Worm (Caenorhabditis elegans) whole organism, early embryonic: Measurements from ENCODE around the gene ppfr-4.

Experiments used
- ama-1 ChIP-seq: fragments of 150-350 bp; optimal IDR thresholded peaks from 2 replicates; lab custom pipeline; 2014
- flt-1 ChIP-seq: fragments of 200-800 bp; sonication (Bioruptor generic); IDR thresholded peaks from 2 replicates; pipeline ENCODE4 v1.3.6; 2022; ENCODE audit warnings: missing genetic modification characterization, missing compliant biosample characterization
- hmg-4 ChIP-seq: fragments of 200-800 bp; sonication (Bioruptor generic); optimal IDR thresholded peaks from 2 replicates; lab custom pipeline; 2018; ENCODE audit warnings: mild to moderate bottlenecking, missing genetic modification characterization, missing compliant biosample characterization
- pes-1 ChIP-seq: fragments of 200-800 bp; sonication (Bioruptor generic); IDR thresholded peaks from 2 replicates; pipeline ENCODE4 v1.3.6; 2022; ENCODE audit warnings: missing genetic modification reagents, missing genetic modification characterization, missing compliant biosample characterization

DNA sequence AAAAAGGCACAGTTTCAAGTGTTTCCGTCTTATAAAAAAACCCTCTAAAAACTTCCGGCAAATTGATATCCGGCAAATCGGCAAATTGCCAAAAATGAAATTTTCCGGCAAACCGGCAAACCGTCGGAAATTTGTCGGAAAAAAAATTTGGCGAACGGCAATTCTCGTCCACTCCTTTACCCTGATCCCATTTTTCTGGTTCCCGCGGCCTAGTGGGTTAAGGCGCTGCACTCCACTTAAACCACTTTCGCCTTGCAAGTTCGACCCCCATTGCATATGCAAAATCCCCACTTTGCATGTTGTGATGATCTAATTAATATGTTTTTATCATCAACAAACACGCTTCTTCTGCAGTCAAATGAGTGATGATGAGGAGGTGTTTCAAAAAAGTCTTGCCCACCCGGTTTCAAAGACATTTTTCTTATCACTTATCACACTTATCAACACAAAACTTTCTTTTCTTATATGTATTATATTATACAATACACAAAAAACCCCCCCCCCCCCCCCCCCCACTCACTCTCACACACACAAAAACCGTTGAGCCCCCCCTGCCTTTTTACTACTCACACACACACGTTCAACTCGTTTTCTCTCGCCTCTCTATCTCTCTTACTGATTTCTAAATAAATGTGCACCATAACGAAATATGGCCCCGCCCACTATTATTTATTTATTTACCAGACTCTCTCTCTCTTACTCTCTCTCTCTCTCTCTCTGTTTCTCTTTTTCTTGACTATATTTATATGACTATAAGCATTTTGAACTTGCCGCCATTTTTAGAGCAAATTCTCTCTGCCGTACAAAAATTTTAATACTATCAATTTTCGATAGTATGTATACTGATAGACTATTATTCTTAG lies 33.2 kb downstream of the ppfr-4 start:
- TF ChIP-seq hmg-4 (GFP tag; lab: Kevin White, UChicago): no peak
- TF ChIP-seq flt-1 (GFP tag; lab: Robert Waterston, UW): no peak
- no peak for TF ChIP-seq ama-1
- TF ChIP-seq pes-1 (GFP tag; lab: Robert Waterston, UW): no peak
